Worm (Caenorhabditis elegans): ENCODE data around the gene nrde-3.
"Not testable (repeated sequence)": the region's sequence is repeated elsewhere in the genome, so short reads cannot be mapped to it uniquely, and the experiment has no call there.

Gene nrde-3

ce11 chrX:351398-351797 is 20.6 kb upstream of the nrde-3 start (continued):
- TF ChIP-seq mxl-2 (GFP tag; conservative IDR thresholded peaks at IDR 0.05) (0 out of 2 replicates have a peak, but pooled peaks have one; percentile 33), vab-7 (GFP tag; IDR thresholded peaks at IDR 0.05) (peak; percentile 79), ctbp-1 (GFP tag; IDR thresholded peaks at IDR 0.05) (peak; percentile 77), snpc-1.2 (GFP tag; IDR thresholded peaks at IDR 0.05) (peak; percentile 80), arid-1 (GFP tag; conservative IDR thresholded peaks at IDR 0.05) (peak; percentile 85), F44E2.7 (GFP tag; IDR thresholded peaks at IDR 0.05) (peak; percentile 68; the same call in 1 of the 2 replicates), pha-4 (GFP tag; IDR thresholded peaks at IDR 0.05) (peak; percentile 85), F26F4.8 (GFP tag; conservative IDR thresholded peaks at IDR 0.05) (peak; percentile 71), lin-1 (GFP tag; IDR thresholded peaks at IDR 0.05) (peak; percentile 74), nhr-41 (GFP tag; IDR thresholded peaks at IDR 0.05) (peak; percentile 67; the same call in 1 of the 2 replicates), dmd-9 (GFP tag; IDR thresholded peaks at IDR 0.05) (peak; percentile 80), madf-9 (GFP tag; conservative IDR thresholded peaks at IDR 0.05) (peak; percentile 82), hmg-1.1 (GFP tag; IDR thresholded peaks at IDR 0.05) (peak; percentile 70), ZK337.2 (GFP tag; IDR thresholded peaks at IDR 0.05) (peak; percentile 68; the same call in 1 of the 2 replicates), dmd-6 (GFP tag; IDR thresholded peaks at IDR 0.05) (peak; percentile 33), T26A8.4 (GFP tag; IDR thresholded peaks at IDR 0.05) (peak; percentile 75), egl-43 (GFP tag; IDR thresholded peaks at IDR 0.05) (peak; percentile 94), Y75B8A.6 (GFP tag; IDR thresholded peaks at IDR 0.05) (0 out of 2 replicates have a peak, but pooled peaks have one; percentile 54)
- TF ChIP-seq pha-4 (tag; optimal IDR thresholded peaks at IDR 0.05) = not testable (repeated sequence)

ce11 chrX:353134-353669 is 18.8 kb upstream of the nrde-3 start, which contains the start of gene sor-3:
sor-3 (plus strand) TSS chrX:353619.
- TF ChIP-seq ZK546.5 (tag; optimal IDR thresholded peaks at IDR 0.05) = no peak
- TF ChIP-seq mxl-2 (GFP tag; conservative IDR thresholded peaks at IDR 0.05) = peak; percentile 76
- TF ChIP-seq nhr-25 (tag; optimal IDR thresholded peaks at IDR 0.05; ENCODE audit: borderline replicate concordance, insufficient read depth) = peak; percentile 66
- TF ChIP-seq mdt-29 (GFP tag; IDR thresholded peaks at IDR 0.05) = 0 out of 2 replicates have a peak, but pooled peaks have one; percentile 9
- no peak for TF ChIP-seq fos-1 (tag; optimal IDR thresholded peaks at IDR 0.05)
- peak; percentile 28 for TF ChIP-seq zip-2 (tag; optimal IDR thresholded peaks at IDR 0.05)
- TF ChIP-seq F10B5.3 (tag; optimal IDR thresholded peaks at IDR 0.05) = peak; percentile 70
- TF ChIP-seq Y75B8A.6 (GFP tag; IDR thresholded peaks at IDR 0.05) = peak; percentile 70
- TF ChIP-seq hlh-30 (tag; optimal IDR thresholded peaks at IDR 0.05; ENCODE audit: insufficient read depth) = peak; percentile 65
- peak; percentile 88 for TF ChIP-seq D1046.2 (GFP tag; IDR thresholded peaks at IDR 0.05)
- TF ChIP-seq daf-19 (GFP tag; conservative IDR thresholded peaks at IDR 0.05) = no peak
- TF ChIP-seq aha-1 (tag) = peak; percentile 93
- peak; percentile 84 for TF ChIP-seq nhr-41 (GFP tag; IDR thresholded peaks at IDR 0.05)
- peak; percentile 47; the same call in 1 of the 2 replicates for TF ChIP-seq zfp-3 (GFP tag; conservative IDR thresholded peaks at IDR 0.05)
- peak; percentile 85 for TF ChIP-seq nhr-28 (tag; optimal IDR thresholded peaks at IDR 0.05)
- TF ChIP-seq jun-1 (tag; optimal IDR thresholded peaks at IDR 0.05) = peak; percentile 42
- TF ChIP-seq cey-2 (tag; optimal IDR thresholded peaks at IDR 0.05; ENCODE audit: borderline replicate concordance, insufficient read depth) = no peak
- TF ChIP-seq lin-38 (GFP tag; IDR thresholded peaks at IDR 0.05) = peak; percentile 81; the same call in 1 of the 2 replicates
- TF ChIP-seq ceh-62 (tag; optimal IDR thresholded peaks at IDR 0.05) = no peak
- TF ChIP-seq nhr-237 (tag; optimal IDR thresholded peaks at IDR 0.05) = no peak
- TF ChIP-seq rbr-2 (tag; optimal IDR thresholded peaks at IDR 0.05) = no peak
- TF ChIP-seq skn-1 (tag; optimal IDR thresholded peaks at IDR 0.05) = no peak
- no peak for TF ChIP-seq set-16 (GFP tag; IDR thresholded peaks at IDR 0.05)
- no peak for TF ChIP-seq unc-39 (tag; optimal IDR thresholded peaks at IDR 0.05)
- TF ChIP-seq hif-1 (tag; optimal IDR thresholded peaks at IDR 0.05) = peak in 1 of 2 experiments; percentile 74
- TF ChIP-seq Y105C5A.15 (GFP tag; IDR thresholded peaks at IDR 0.05) = peak; percentile 76; the same call in 1 of the 2 replicates
- TF ChIP-seq lin-1 (GFP tag; IDR thresholded peaks at IDR 0.05) = peak; percentile 90
- TF ChIP-seq madf-9 (GFP tag; conservative IDR thresholded peaks at IDR 0.05) = peak; percentile 86
- peak; percentile 79; the same call in 1 of the 2 replicates for TF ChIP-seq dmd-9 (GFP tag; IDR thresholded peaks at IDR 0.05)
- TF ChIP-seq zag-1 (tag; optimal IDR thresholded peaks at IDR 0.05) = no peak
- TF ChIP-seq snpc-1.2 (GFP tag; IDR thresholded peaks at IDR 0.05) = peak; percentile 87
- TF ChIP-seq lin-13 (GFP tag; optimal IDR thresholded peaks at IDR 0.05) = peak; percentile 76
- TF ChIP-seq ztf-7 (tag; optimal IDR thresholded peaks at IDR 0.05) = peak; percentile 71
- TF ChIP-seq php-3 (GFP tag; IDR thresholded peaks at IDR 0.05) = peak; percentile 55
- peak; percentile 35 for TF ChIP-seq dpl-1 (GFP tag; optimal IDR thresholded peaks at IDR 0.05)
- TF ChIP-seq nhr-102 (tag; optimal IDR thresholded peaks at IDR 0.05) = no peak

Data from whole organism, L4 larva.